Worm (Caenorhabditis elegans): Measurements from ENCODE around the gene B0464.9.

ce11 chrIII:9482423-9482993 lies 16.9 kb downstream of the B0464.9 start:
- TF ChIP-seq ama-1 (optimal IDR thresholded peaks at IDR 0.05), result no peak
- no peak for TF ChIP-seq mdl-1 (tag; optimal IDR thresholded peaks at IDR 0.05)
- TF ChIP-seq F13H6.1 (tag; optimal IDR thresholded peaks at IDR 0.05), result no peak
- no peak for TF ChIP-seq ztf-4 (tag; optimal IDR thresholded peaks at IDR 0.05)
- TF ChIP-seq nhr-21 (tag; optimal IDR thresholded peaks at IDR 0.05), result no peak
- TF ChIP-seq zag-1 (tag; optimal IDR thresholded peaks at IDR 0.05), result no peak
- no peak for TF ChIP-seq unc-39 (tag; optimal IDR thresholded peaks at IDR 0.05)
- no peak for TF ChIP-seq nhr-11 (tag; optimal IDR thresholded peaks at IDR 0.05)

Data from whole organism, L2 larva.